Fruit fly (Drosophila melanogaster) whole organism, embryonic: ENCODE measurements around the gene Rbf2.

Source experiments
- B-H2 ChIP-seq: fragments of 200-800 bp; sonication (Bioruptor generic); optimal IDR thresholded peaks from 2 replicates; lab custom pipeline; 2018; ENCODE audit warnings: missing biosample characterization, mild to moderate bottlenecking, missing genetic modification characterization
- CG10654 ChIP-seq: fragments of 200-800 bp; sonication (Bioruptor generic); optimal IDR thresholded peaks from 2 replicates; lab custom pipeline; 2016; ENCODE audit warnings: missing biosample characterization, missing genetic modification characterization
- CG10959 ChIP-seq: fragments of 200-800 bp; sonication (Bioruptor generic); IDR thresholded peaks from 2 replicates; pipeline ENCODE4 v1.3.6; 2022; ENCODE audit warnings: missing biosample characterization, missing genetic modification characterization
- CG12219 ChIP-seq: fragments of 200-800 bp; sonication (Bioruptor generic); optimal IDR thresholded peaks from 3 replicates; lab custom pipeline; 2018; ENCODE audit warnings: missing biosample characterization, mild to moderate bottlenecking, missing genetic modification characterization
- CG12299 ChIP-seq: fragments of 200-800 bp; sonication (Bioruptor generic); optimal IDR thresholded peaks from 2 replicates; lab custom pipeline; 2018; ENCODE audit warnings: missing biosample characterization, mild to moderate bottlenecking, missing genetic modification characterization
- CG1233 ChIP-seq: fragments of 200-800 bp; sonication (Bioruptor generic); optimal IDR thresholded peaks from 4 replicates; lab custom pipeline; 2018; ENCODE audit warnings: missing biosample characterization, mild to moderate bottlenecking, missing genetic modification characterization
- CG12391 ChIP-seq: fragments of 200-800 bp; sonication (Bioruptor generic); optimal IDR thresholded peaks from 3 replicates; lab custom pipeline; 2018; ENCODE audit warnings: missing biosample characterization, mild to moderate bottlenecking, missing genetic modification characterization, moderate library complexity
- CG13287 ChIP-seq: fragments of 200-800 bp; sonication (Bioruptor generic); IDR thresholded peaks from 2 replicates; pipeline ENCODE4 v1.3.6; 2022; ENCODE audit warnings: missing biosample characterization, missing genetic modification characterization; ENCODE audit not compliant: partially characterized antibody
- CG13894 ChIP-seq: fragments of 200-800 bp; sonication (Bioruptor generic); optimal IDR thresholded peaks from 3 replicates; lab custom pipeline; 2018; ENCODE audit warnings: missing biosample characterization, mild to moderate bottlenecking, missing genetic modification characterization, moderate library complexity
- CG14050 ChIP-seq: fragments of 200-800 bp; sonication (Bioruptor generic); IDR thresholded peaks from 3 replicates; pipeline ENCODE4 v1.3.6; 2022; ENCODE audit warnings: missing biosample characterization, missing genetic modification characterization
- CG1529 ChIP-seq: fragments of 200-800 bp; sonication (Bioruptor generic); optimal IDR thresholded peaks from 3 replicates; lab custom pipeline; 2018; ENCODE audit warnings: missing biosample characterization, missing genetic modification characterization
- CG15479 ChIP-seq: fragments of 200-800 bp; sonication (Bioruptor generic); optimal IDR thresholded peaks from 3 replicates; lab custom pipeline; 2019; ENCODE audit warnings: missing biosample characterization, mild to moderate bottlenecking, missing genetic modification characterization, moderate library complexity
- CG18011 ChIP-seq: fragments of 200-800 bp; sonication (Bioruptor generic); optimal IDR thresholded peaks from 2 replicates; lab custom pipeline; 2017; ENCODE audit warnings: missing biosample characterization, missing genetic modification characterization, mild to moderate bottlenecking, moderate library complexity, missing genotype
- CG18262 ChIP-seq: fragments of 200-800 bp; optimal IDR thresholded peaks from 3 replicates; lab custom pipeline; 2019; ENCODE audit warnings: missing biosample characterization, mild to moderate bottlenecking, missing genetic modification characterization, moderate library complexity
- CG2129 ChIP-seq: fragments of 200-800 bp; sonication (Bioruptor generic); IDR thresholded peaks from 2 replicates; pipeline ENCODE4 v1.3.6; 2022; ENCODE audit warnings: missing biosample characterization, missing genetic modification characterization; ENCODE audit not compliant: partially characterized antibody
- CG31224 ChIP-seq: fragments of 200-800 bp; sonication (Bioruptor generic); IDR thresholded peaks from 2 replicates; pipeline ENCODE4 v1.3.6; 2022; ENCODE audit warnings: missing biosample characterization, missing genetic modification characterization
- CG34376 ChIP-seq: fragments of 200-800 bp; sonication (Bioruptor generic); optimal IDR thresholded peaks from 2 replicates; lab custom pipeline; 2018; ENCODE audit warnings: missing biosample characterization, mild to moderate bottlenecking, missing genetic modification characterization
- CG4854 ChIP-seq: fragments of 200-800 bp; sonication (Bioruptor generic); optimal IDR thresholded peaks from 2 replicates; lab custom pipeline; 2016; ENCODE audit warnings: missing biosample characterization, missing genetic modification characterization, inconsistent platforms
- CG5180 ChIP-seq: fragments of 200-800 bp; sonication (Bioruptor generic); optimal IDR thresholded peaks from 3 replicates; lab custom pipeline; 2017; ENCODE audit warnings: missing biosample characterization, missing genetic modification characterization, mild to moderate bottlenecking, moderate library complexity, missing genetic modification reagents
- CG7786 ChIP-seq: fragments of 200-800 bp; sonication (Bioruptor generic); optimal IDR thresholded peaks from 2 replicates; lab custom pipeline; 2016; ENCODE audit warnings: missing biosample characterization, missing genetic modification characterization
- CG8359 ChIP-seq: fragments of 200-800 bp; sonication (Bioruptor generic); optimal IDR thresholded peaks from 2 replicates; lab custom pipeline; 2017; ENCODE audit warnings: missing biosample characterization, mild to moderate bottlenecking, missing genetic modification characterization, borderline replicate concordance
- CG9932 ChIP-seq: fragments of 200-800 bp; sonication (Bioruptor generic); IDR thresholded peaks from 2 replicates; pipeline ENCODE4 v1.3.6; 2022; ENCODE audit warnings: missing biosample characterization, missing genetic modification characterization
- Chrac-16 ChIP-seq: fragments of 200-800 bp; sonication (Bioruptor generic); optimal IDR thresholded peaks from 3 replicates; lab custom pipeline; 2016; ENCODE audit warnings: missing biosample characterization, missing genetic modification characterization
- D19A ChIP-seq: fragments of 200-800 bp; optimal IDR thresholded peaks from 3 replicates; lab custom pipeline; 2019; ENCODE audit warnings: missing biosample characterization, mild to moderate bottlenecking, missing genetic modification characterization, moderate library complexity
- Dip3 ChIP-seq: fragments of 200-800 bp; sonication (Bioruptor generic); optimal IDR thresholded peaks from 3 replicates; lab custom pipeline; 2016; ENCODE audit warnings: missing biosample characterization, missing genetic modification characterization
- Dp ChIP-seq: fragments of 200-800 bp; sonication (Bioruptor generic); optimal IDR thresholded peaks from 2 replicates; lab custom pipeline; 2018; ENCODE audit warnings: missing biosample characterization, mild to moderate bottlenecking, missing genetic modification characterization, moderate library complexity
- Elba2 ChIP-seq: fragments of 200-800 bp; sonication (Bioruptor generic); optimal IDR thresholded peaks from 3 replicates; lab custom pipeline; 2016; ENCODE audit warnings: missing biosample characterization, missing genetic modification characterization
- Gug ChIP-seq: fragments of 200-800 bp; sonication (Bioruptor generic); IDR thresholded peaks from 4 replicates; pipeline ENCODE4 v1.3.6; 2022; ENCODE audit warnings: missing biosample characterization, missing genetic modification characterization
- H2.0 ChIP-seq: fragments of 200-800 bp; sonication (Bioruptor generic); IDR thresholded peaks from 2 replicates; pipeline ENCODE4 v1.3.6; 2022; ENCODE audit warnings: missing biosample characterization, missing genetic modification characterization
- Scr ChIP-seq: fragments of 200-800 bp; sonication (Bioruptor generic); IDR thresholded peaks from 2 replicates; pipeline ENCODE4 v1.3.6; 2022; ENCODE audit warnings: missing biosample characterization, missing genetic modification characterization; ENCODE audit not compliant: partially characterized antibody
- amos ChIP-seq: fragments of 200-800 bp; sonication (Bioruptor generic); IDR thresholded peaks from 2 replicates; pipeline ENCODE4 v1.3.6; 2022; ENCODE audit warnings: missing biosample characterization, missing genetic modification characterization; ENCODE audit not compliant: partially characterized antibody
- ara ChIP-seq: fragments of 200-800 bp; sonication (Bioruptor generic); IDR thresholded peaks from 2 replicates; pipeline ENCODE4 v1.3.6; 2022; ENCODE audit warnings: missing biosample characterization, missing genetic modification characterization
- bowl ChIP-seq: fragments of 200-800 bp; sonication (Bioruptor generic); IDR thresholded peaks from 2 replicates; pipeline ENCODE4 v1.3.6; 2022; ENCODE audit warnings: missing biosample characterization, missing genetic modification characterization
- cg ChIP-seq: fragments of 200-800 bp; sonication (Bioruptor generic); optimal IDR thresholded peaks from 3 replicates; lab custom pipeline; 2019; ENCODE audit warnings: missing biosample characterization, mild to moderate bottlenecking, missing genetic modification characterization, moderate library complexity
- fd64A ChIP-seq: fragments of 200-800 bp; sonication (Bioruptor generic); optimal IDR thresholded peaks from 3 replicates; lab custom pipeline; 2018; ENCODE audit warnings: missing biosample characterization, mild to moderate bottlenecking, missing genetic modification characterization
- fu2 ChIP-seq: fragments of 200-800 bp; sonication (Bioruptor generic); optimal IDR thresholded peaks from 2 replicates; lab custom pipeline; 2016; ENCODE audit warnings: missing biosample characterization, missing genetic modification characterization
- grau ChIP-seq: fragments of 200-800 bp; optimal IDR thresholded peaks from 3 replicates; lab custom pipeline; 2019; ENCODE audit warnings: missing biosample characterization, mild to moderate bottlenecking, missing genetic modification characterization, moderate library complexity
- grn ChIP-seq: fragments of 200-800 bp; sonication (Bioruptor generic); optimal IDR thresholded peaks from 3 replicates; lab custom pipeline; 2017; ENCODE audit warnings: missing biosample characterization, missing genetic modification characterization
- insv ChIP-seq, 2 experiments: fragments of 200-800 bp; sonication (Bioruptor generic); optimal IDR thresholded peaks; 3 replicates each; lab custom pipeline; 2016 to 2018; ENCODE audit warnings: missing biosample characterization in 2 of 2, missing genetic modification characterization in 2 of 2
- inv ChIP-seq: fragments of 200-800 bp; sonication (Bioruptor generic); IDR thresholded peaks from 2 replicates; pipeline ENCODE4 v1.3.6; 2022; ENCODE audit warnings: missing biosample characterization, missing genetic modification characterization; ENCODE audit not compliant: partially characterized antibody
- lov ChIP-seq, 2 experiments: fragments of 200-800 bp in 1 of 2; fragments of >200 bp in 1 of 2; sonication (Bioruptor generic) in 1 of 2; IDR thresholded peaks in 1 of 2; optimal IDR thresholded peaks in 1 of 2; 2 replicates in 1 of 2; 3 replicates in 1 of 2; pipeline versions ENCODE4 v1.3.6 to Lab custom; 2017 to 2022; ENCODE audit warnings: missing biosample characterization in 1 of 2, missing genetic modification characterization in 1 of 2
- pan ChIP-seq, 4 experiments: fragments of >200 bp in 3 of 4; fragments of 200-800 bp in 1 of 4; sonication (Bioruptor generic) in 1 of 4; optimal IDR thresholded peaks in 3 of 4; IDR thresholded peaks in 1 of 4; 2 replicates each; pipeline versions ENCODE4 v1.3.6 to Lab custom; 2017 to 2022; ENCODE audit warnings: missing biosample characterization in 2 of 4, missing genetic modification characterization in 2 of 4, mixed read lengths in 1 of 4
- pho ChIP-seq: fragments of 200-800 bp; sonication (Bioruptor generic); optimal IDR thresholded peaks from 2 replicates; lab custom pipeline; 2016; ENCODE audit warnings: missing biosample characterization, missing genetic modification characterization
- row ChIP-seq: fragments of 200-800 bp; sonication (Bioruptor generic); IDR thresholded peaks from 3 replicates; pipeline ENCODE4 v1.3.6; 2022; ENCODE audit warnings: missing biosample characterization, missing genetic modification characterization
- sens ChIP-seq: fragments of 200-800 bp; sonication (Bioruptor generic); peaks from one replicate; lab custom pipeline; 2016; ENCODE audit warnings: missing biosample characterization, missing genetic modification characterization
- so ChIP-seq: fragments of 200-800 bp; sonication (Bioruptor generic); IDR thresholded peaks from 3 replicates; pipeline ENCODE4 v1.3.6; 2022; ENCODE audit warnings: missing biosample characterization, missing genetic modification characterization
- ttk ChIP-seq: fragments of 200-800 bp; sonication (Bioruptor generic); IDR thresholded peaks from 2 replicates; pipeline ENCODE4 v2.1.2; 2022; ENCODE audit warnings: missing biosample characterization, missing genetic modification characterization
- tup ChIP-seq: fragments of 200-800 bp; sonication (Bioruptor generic); optimal IDR thresholded peaks from 2 replicates; lab custom pipeline; 2016; ENCODE audit warnings: missing biosample characterization, mild to moderate bottlenecking, missing genetic modification characterization, moderate library complexity
- wor ChIP-seq: fragments of 200-800 bp; sonication (Bioruptor generic); IDR thresholded peaks from 2 replicates; pipeline ENCODE4 v1.3.6; 2022; ENCODE audit warnings: missing biosample characterization, missing genetic modification characterization

Rbf2 gene

dm6 chr3R:16011698-16012332 is 46.6 kb downstream of the Rbf2 start (continued):
- no peak for TF ChIP-seq CG18011 (GFP tag; lab: Kevin White, UChicago)
- TF ChIP-seq CG4854 (GFP tag; lab: Kevin White, UChicago): no peak
- TF ChIP-seq CG10959 (GFP tag; lab: Robert Waterston, UW): no peak
- no peak for TF ChIP-seq pan (optimal IDR thresholded peaks at IDR 0.05; lab: Kevin White, UChicago)
- no peak for TF ChIP-seq pan (GFP tag; optimal IDR thresholded peaks at IDR 0.05 in 1 of 2, IDR thresholded peaks at IDR 0.05 in 1 of 2)
- peak; percentile 16 for TF ChIP-seq CG1529 (GFP tag; lab: Kevin White, UChicago)
- no peak for TF ChIP-seq pho (GFP tag; lab: Kevin White, UChicago)
- TF ChIP-seq B-H2: no peak
- no peak for TF ChIP-seq CG13894 (tag; lab: Kevin White, UChicago)
- no peak for TF ChIP-seq bowl (GFP tag; lab: Robert Waterston, UW)
- TF ChIP-seq CG9932: no peak
- no peak for TF ChIP-seq Chrac-16 (GFP tag; lab: Kevin White, UChicago)
- peak; percentile 38 for TF ChIP-seq CG34376 (GFP tag; lab: Kevin White, UChicago)
- peak; percentile 23 for TF ChIP-seq CG12219 (GFP tag; lab: Kevin White, UChicago)
- TF ChIP-seq CG31224: no peak
- TF ChIP-seq CG13287 (GFP tag; lab: Robert Waterston, UW): no peak
- no peak for TF ChIP-seq amos (GFP tag; lab: Robert Waterston, UW)
- no peak for TF ChIP-seq fu2
- no peak for TF ChIP-seq insv (GFP tag; optimal IDR thresholded peaks at IDR 0.05; lab: Kevin White, UChicago)
- TF ChIP-seq CG12299 (tag; lab: Kevin White, UChicago): no peak
- TF ChIP-seq grau (tag; lab: Kevin White, UChicago): no peak
- TF ChIP-seq Elba2 (GFP tag; lab: Kevin White, UChicago): no peak
- peak; percentile 41 for TF ChIP-seq sens (GFP tag; lab: Kevin White, UChicago)
- peak; percentile 0 for TF ChIP-seq CG18262 (tag; lab: Kevin White, UChicago)
- TF ChIP-seq CG1233: peak; percentile 4
- no peak for TF ChIP-seq CG7786 (GFP tag; lab: Kevin White, UChicago)
- no peak for TF ChIP-seq Scr (GFP tag; lab: Robert Waterston, UW)
- no peak for TF ChIP-seq tup (GFP tag; lab: Kevin White, UChicago)
- TF ChIP-seq Gug (GFP tag; lab: Robert Waterston, UW): no peak
- peak; percentile 12 for TF ChIP-seq CG12391
- TF ChIP-seq CG10654 (GFP tag; lab: Kevin White, UChicago): no peak
- no peak for TF ChIP-seq CG2129 (GFP tag; lab: Robert Waterston, UW)
- no peak for TF ChIP-seq row (GFP tag; lab: Robert Waterston, UW)
- no peak for TF ChIP-seq ttk (GFP tag; lab: Robert Waterston, UW)
- TF ChIP-seq lov (optimal IDR thresholded peaks at IDR 0.05; lab: Kevin White, UChicago): no peak
- TF ChIP-seq lov (GFP tag; IDR thresholded peaks at IDR 0.05; lab: Robert Waterston, UW): no peak
- TF ChIP-seq so (GFP tag; lab: Robert Waterston, UW): no peak
- TF ChIP-seq wor: no peak
- no peak for TF ChIP-seq D19A (tag; lab: Kevin White, UChicago)
- 0 out of 3 replicates have a peak, but pooled peaks have one; percentile 24 for TF ChIP-seq CG14050 (GFP tag; lab: Robert Waterston, UW)
- no peak for TF ChIP-seq ara
- TF ChIP-seq H2.0: no peak
- peak; percentile 34 for TF ChIP-seq fd64A (GFP tag; lab: Kevin White, UChicago)
- TF ChIP-seq CG15479 (GFP tag; lab: Kevin White, UChicago): peak; percentile 94
- peak; percentile 66 for TF ChIP-seq grn (GFP tag; lab: Kevin White, UChicago)
- TF ChIP-seq CG8359 (GFP tag; lab: Kevin White, UChicago): no peak
- peak; percentile 83 for TF ChIP-seq cg (GFP tag; lab: Kevin White, UChicago)
- TF ChIP-seq CG5180: peak; percentile 52
- no peak for TF ChIP-seq Dp (GFP tag; lab: Kevin White, UChicago)
- no peak for TF ChIP-seq inv (GFP tag; lab: Robert Waterston, UW)
- no peak for TF ChIP-seq Dip3 (GFP tag; lab: Kevin White, UChicago)
